Worm (Caenorhabditis elegans) whole organism, midembryonic: ENCODE measurements around the gene F28F5.6.

ENCODE experiments used
- T22C8.4 ChIP-seq: fragments of 200-800 bp; sonication (Bioruptor generic); IDR thresholded peaks from 2 replicates; pipeline ENCODE4 v1.3.6; 2022; ENCODE audit warnings: missing genetic modification characterization, missing compliant biosample characterization
- flt-1 ChIP-seq: fragments of 200-800 bp; sonication (Bioruptor generic); IDR thresholded peaks from 2 replicates; pipeline ENCODE4 v1.3.6; 2022; ENCODE audit warnings: missing genetic modification characterization, missing compliant biosample characterization
- med-1 ChIP-seq: sonication (generic microtip); optimal IDR thresholded peaks from 2 replicates; lab custom pipeline; 2017; ENCODE audit warnings: missing genetic modification characterization, mild to moderate bottlenecking, missing compliant biosample characterization, antibody characterized with exemption, missing genetic modification reagents; ENCODE audit not compliant: insufficient read depth
- ref-1 ChIP-seq: fragments of 200-800 bp; sonication (Bioruptor generic); conservative IDR thresholded peaks from 2 replicates; pipeline ENCODE4 v1.3.6; 2022; ENCODE audit warnings: missing genetic modification reagents, missing genetic modification characterization, missing compliant biosample characterization
- tab-1 ChIP-seq: fragments of 200-800 bp; sonication (Bioruptor generic); IDR thresholded peaks from 2 replicates; pipeline ENCODE4 v1.3.6; 2022; ENCODE audit warnings: missing genetic modification characterization, missing compliant biosample characterization
- ztf-29 ChIP-seq: fragments of 200-800 bp; sonication (Bioruptor generic); IDR thresholded peaks from 2 replicates; pipeline ENCODE4 v1.3.6; 2022; ENCODE audit warnings: missing genetic modification reagents, missing genetic modification characterization, missing compliant biosample characterization

DNA sequence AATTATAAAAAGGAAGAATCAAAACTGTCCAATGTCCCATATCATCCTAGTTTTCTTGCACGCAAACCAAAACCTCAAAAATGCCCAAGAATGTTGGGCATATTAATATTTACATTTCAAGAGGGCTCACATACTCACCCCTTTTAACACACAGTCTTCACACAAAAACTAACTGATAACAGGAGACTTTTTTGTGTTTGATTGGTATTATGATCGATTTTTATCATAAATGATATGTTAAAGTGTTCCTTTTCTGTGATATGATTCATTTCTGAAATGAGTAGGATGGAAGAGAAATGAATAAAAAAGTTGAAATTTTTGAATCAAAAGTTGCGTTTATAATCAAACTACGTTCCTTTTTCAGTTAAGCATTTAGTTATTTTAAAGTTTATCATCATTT is 16.1 kb downstream of the F28F5.6 start:
- TF ChIP-seq ref-1, result no peak
- no peak for TF ChIP-seq ztf-29 (GFP tag; lab: Robert Waterston, UW)
- TF ChIP-seq med-1, result no peak
- TF ChIP-seq tab-1 (GFP tag; lab: Robert Waterston, UW), result no peak
- TF ChIP-seq flt-1, result no peak
- TF ChIP-seq T22C8.4 (GFP tag; lab: Robert Waterston, UW), result no peak
